Worm (Caenorhabditis elegans): ENCODE results near the gene cbd-1.

DNA sequence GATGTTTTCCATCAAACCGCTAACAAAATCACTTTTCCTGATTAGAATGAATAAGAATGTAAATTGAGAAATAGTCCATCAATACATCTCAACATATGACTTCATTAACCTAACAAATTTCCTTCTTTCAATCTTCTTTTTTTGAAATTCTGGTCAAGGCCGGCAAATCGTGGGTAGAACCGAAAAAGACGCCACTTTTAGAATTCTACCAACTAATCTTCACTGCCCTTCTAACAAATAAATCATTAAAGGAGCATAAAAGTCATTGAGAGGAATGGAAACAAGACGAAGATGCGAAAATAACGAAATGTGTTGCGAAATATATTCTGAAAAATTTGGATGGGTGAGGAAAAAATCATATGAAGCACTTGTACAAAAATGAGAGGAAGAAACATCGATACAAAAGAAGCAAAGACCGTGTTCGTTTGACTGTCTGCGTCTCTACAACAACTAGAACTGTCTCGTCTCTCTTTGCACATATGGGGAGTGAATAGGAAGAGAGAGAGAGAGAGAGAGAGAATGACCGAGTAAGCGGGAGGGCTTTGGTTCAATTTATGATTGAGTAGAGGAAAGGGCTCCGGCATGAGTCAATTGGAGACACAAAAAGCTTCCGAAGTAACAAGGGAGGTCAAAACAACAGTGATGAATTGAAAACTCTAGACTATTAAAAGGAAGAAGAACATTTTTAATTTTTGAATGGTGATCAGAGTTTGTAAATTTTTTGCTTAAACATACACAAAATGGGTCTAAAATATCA lies 8.8 kb upstream of the cbd-1 start:
- no peak for TF ChIP-seq nhr-11 (tag; optimal IDR thresholded peaks at IDR 0.05)
- no peak for TF ChIP-seq snpc-4 (tag; optimal IDR thresholded peaks at IDR 0.05)
- no peak for TF ChIP-seq unc-62 (GFP tag; optimal IDR thresholded peaks at IDR 0.05)
- TF ChIP-seq ceh-28 (tag; optimal IDR thresholded peaks at IDR 0.05), result peak; percentile 17
- TF ChIP-seq elt-2 (tag; optimal IDR thresholded peaks at IDR 0.05), result peak; percentile 12
- TF ChIP-seq ztf-11 (tag; optimal IDR thresholded peaks at IDR 0.05), result no peak
- TF ChIP-seq nhr-25 (tag; optimal IDR thresholded peaks at IDR 0.05), result peak; percentile 12
